Worm (Caenorhabditis elegans) whole organism, midembryonic: ENCODE results near the gene dct-11.

Experiments used
- T22C8.4 ChIP-seq: fragments of 200-800 bp; sonication (Bioruptor generic); IDR thresholded peaks from 2 replicates; pipeline ENCODE4 v1.3.6; 2022; ENCODE audit warnings: missing genetic modification characterization, missing compliant biosample characterization
- cog-1 ChIP-seq: sonication (generic microtip); optimal IDR thresholded peaks from 2 replicates; lab custom pipeline; 2016; ENCODE audit warnings: missing genetic modification characterization, missing compliant biosample characterization
- flt-1 ChIP-seq: fragments of 200-800 bp; sonication (Bioruptor generic); IDR thresholded peaks from 2 replicates; pipeline ENCODE4 v1.3.6; 2022; ENCODE audit warnings: missing genetic modification characterization, missing compliant biosample characterization
- klf-2 ChIP-seq: fragments of 200-800 bp; sonication (Bioruptor generic); conservative IDR thresholded peaks from 2 replicates; pipeline ENCODE4 v1.3.6; 2022; ENCODE audit warnings: missing genetic modification reagents, missing genetic modification characterization, missing compliant biosample characterization
- med-1 ChIP-seq: sonication (generic microtip); optimal IDR thresholded peaks from 2 replicates; lab custom pipeline; 2017; ENCODE audit warnings: missing genetic modification characterization, mild to moderate bottlenecking, missing compliant biosample characterization, antibody characterized with exemption, missing genetic modification reagents; ENCODE audit not compliant: insufficient read depth
- ref-1 ChIP-seq: fragments of 200-800 bp; sonication (Bioruptor generic); conservative IDR thresholded peaks from 2 replicates; pipeline ENCODE4 v1.3.6; 2022; ENCODE audit warnings: missing genetic modification reagents, missing genetic modification characterization, missing compliant biosample characterization
- tab-1 ChIP-seq: fragments of 200-800 bp; sonication (Bioruptor generic); IDR thresholded peaks from 2 replicates; pipeline ENCODE4 v1.3.6; 2022; ENCODE audit warnings: missing genetic modification characterization, missing compliant biosample characterization
- ztf-23 ChIP-seq: fragments of 200-800 bp; sonication (Bioruptor generic); IDR thresholded peaks from 2 replicates; pipeline ENCODE4 v1.3.6; 2022; ENCODE audit warnings: missing genetic modification reagents, missing genetic modification characterization, missing compliant biosample characterization
- ztf-29 ChIP-seq: fragments of 200-800 bp; sonication (Bioruptor generic); IDR thresholded peaks from 2 replicates; pipeline ENCODE4 v1.3.6; 2022; ENCODE audit warnings: missing genetic modification reagents, missing genetic modification characterization, missing compliant biosample characterization

The dct-11 gene

ce11 chrX:5836527-5836926 is 3.1 kb downstream of the dct-11 start:
- TF ChIP-seq cog-1 (tag; lab: Kevin White, UChicago) (no peak), tab-1 (no peak), klf-2 (no peak), ztf-29 (no peak), ztf-23 (GFP tag; lab: Robert Waterston, UW) (no peak), ref-1 (GFP tag; lab: Robert Waterston, UW) (no peak), flt-1 (GFP tag; lab: Robert Waterston, UW) (no peak), med-1 (GFP tag; lab: Kevin White, UChicago) (no peak), T22C8.4 (GFP tag; lab: Robert Waterston, UW) (no peak)

ce11 chrX:5834581-5835481 is 4.7 kb downstream of the dct-11 start, which contains the start of gene F13D11.4:
Gene F13D11.4 (minus strand): TSS chrX:5834805.
- TF ChIP-seq cog-1 (tag; lab: Kevin White, UChicago) (no peak), ref-1 (GFP tag; lab: Robert Waterston, UW) (no peak), med-1 (GFP tag; lab: Kevin White, UChicago) (no peak), ztf-29 (no peak), tab-1 (no peak), flt-1 (GFP tag; lab: Robert Waterston, UW) (no peak), klf-2 (no peak), T22C8.4 (GFP tag; lab: Robert Waterston, UW) (no peak), ztf-23 (GFP tag; lab: Robert Waterston, UW) (no peak)

ce11 chrX:5831827-5832226 is 7.8 kb downstream of the dct-11 start:
- no peak for TF ChIP-seq T22C8.4 (GFP tag; lab: Robert Waterston, UW)
- no peak for TF ChIP-seq cog-1 (tag; lab: Kevin White, UChicago)
- no peak for TF ChIP-seq med-1 (GFP tag; lab: Kevin White, UChicago)
- TF ChIP-seq ztf-23 (GFP tag; lab: Robert Waterston, UW) = no peak
- TF ChIP-seq ref-1 (GFP tag; lab: Robert Waterston, UW) = no peak
- TF ChIP-seq klf-2 = no peak
- no peak for TF ChIP-seq ztf-29
- TF ChIP-seq tab-1 = no peak
- no peak for TF ChIP-seq flt-1 (GFP tag; lab: Robert Waterston, UW)

- TF ChIP-seq ztf-29 = no peak
These were observed 10.4 kb downstream of the dct-11 start, which contains the start of gene acp-5 for ce11 chrX:5829175-5829574. Gene acp-5 (plus strand): TSS chrX:5829435.

ce11 chrX:5828085-5828484 is 11.5 kb downstream of the dct-11 start:
- TF ChIP-seq tab-1 (no peak), med-1 (GFP tag; lab: Kevin White, UChicago) (no peak), cog-1 (tag; lab: Kevin White, UChicago) (no peak), ztf-29 (no peak), ref-1 (GFP tag; lab: Robert Waterston, UW) (no peak), flt-1 (GFP tag; lab: Robert Waterston, UW) (no peak), T22C8.4 (GFP tag; lab: Robert Waterston, UW) (no peak), ztf-23 (GFP tag; lab: Robert Waterston, UW) (no peak), klf-2 (no peak)

ce11 chrX:5826976-5827375 is 12.6 kb downstream of the dct-11 start:
- 0 out of 2 replicates have a peak, but pooled peaks have one; percentile 51 for TF ChIP-seq flt-1 (GFP tag; lab: Robert Waterston, UW)
- no peak for TF ChIP-seq med-1 (GFP tag; lab: Kevin White, UChicago)
- no peak for TF ChIP-seq T22C8.4 (GFP tag; lab: Robert Waterston, UW)
- TF ChIP-seq klf-2 = no peak
- TF ChIP-seq ref-1 (GFP tag; lab: Robert Waterston, UW) = no peak
- TF ChIP-seq tab-1 = no peak
- TF ChIP-seq cog-1 (tag; lab: Kevin White, UChicago) = no peak
- no peak for TF ChIP-seq ztf-23 (GFP tag; lab: Robert Waterston, UW)

ce11 chrX:5821842-5822241 is 17.7 kb downstream of the dct-11 start, which contains the start of gene hbl-1:
Gene hbl-1 (plus strand): TSS chrX:5822142.
- TF ChIP-seq tab-1 (no peak), ztf-29 (no peak), klf-2 (no peak), ztf-23 (GFP tag; lab: Robert Waterston, UW) (no peak), T22C8.4 (GFP tag; lab: Robert Waterston, UW) (no peak), ref-1 (GFP tag; lab: Robert Waterston, UW) (no peak), med-1 (GFP tag; lab: Kevin White, UChicago) (no peak), flt-1 (GFP tag; lab: Robert Waterston, UW) (no peak)

ce11 chrX:5820880-5821279 is 18.7 kb downstream of the dct-11 start:
- TF ChIP-seq ztf-29 (no peak), tab-1 (0 out of 2 replicates have a peak, but pooled peaks have one; percentile 51), ztf-23 (GFP tag; lab: Robert Waterston, UW) (0 out of 2 replicates have a peak, but pooled peaks have one; percentile 5)

- TF ChIP-seq tab-1 (no peak), klf-2 (no peak), med-1 (GFP tag; lab: Kevin White, UChicago) (no peak), flt-1 (GFP tag; lab: Robert Waterston, UW) (no peak), T22C8.4 (GFP tag; lab: Robert Waterston, UW) (no peak), ztf-23 (GFP tag; lab: Robert Waterston, UW) (no peak), ztf-29 (no peak), cog-1 (tag; lab: Kevin White, UChicago) (no peak), ref-1 (GFP tag; lab: Robert Waterston, UW) (no peak)
These were observed 19.7 kb downstream of the dct-11 start for ce11 chrX:5819702-5820470.
